Fruit fly (Drosophila melanogaster) whole organism, embryonic: ENCODE results near the gene obst-B.

Source experiments
- CG10209 ChIP-seq: fragments of 200-800 bp; sonication (Bioruptor generic); optimal IDR thresholded peaks from 3 replicates; lab custom pipeline; 2017; ENCODE audit warnings: missing biosample characterization, mild to moderate bottlenecking, missing genetic modification characterization, missing genetic modification reagents
- CG11398 ChIP-seq: fragments of 200-800 bp; sonication (Bioruptor generic); optimal IDR thresholded peaks from 2 replicates; lab custom pipeline; 2016; ENCODE audit warnings: missing biosample characterization, missing genetic modification characterization
- CG12769 ChIP-seq: fragments of 200-800 bp; sonication (Bioruptor generic); optimal IDR thresholded peaks from 2 replicates; lab custom pipeline; 2019; ENCODE audit warnings: missing biosample characterization, mild to moderate bottlenecking, missing genetic modification characterization, moderate library complexity
- CG14441 ChIP-seq: fragments of 200-800 bp; sonication (Bioruptor generic); IDR thresholded peaks from 2 replicates; pipeline ENCODE4 v1.3.6; 2022; ENCODE audit warnings: missing biosample characterization, missing genetic modification characterization
- CG15073 ChIP-seq: fragments of 200-800 bp; sonication (Bioruptor generic); optimal IDR thresholded peaks from 2 replicates; lab custom pipeline; 2016; ENCODE audit warnings: missing biosample characterization, missing genetic modification characterization
- CG17612 ChIP-seq: fragments of 200-800 bp; sonication (Bioruptor generic); IDR thresholded peaks from 2 replicates; pipeline ENCODE4 v1.3.6; 2022; ENCODE audit warnings: missing biosample characterization, missing genetic modification characterization
- CG30020 ChIP-seq: fragments of 200-800 bp; optimal IDR thresholded peaks from 2 replicates; lab custom pipeline; 2019; ENCODE audit warnings: missing biosample characterization, mild to moderate bottlenecking, missing genetic modification characterization, moderate library complexity
- CG32532 ChIP-seq: fragments of 200-800 bp; sonication (Bioruptor generic); IDR thresholded peaks from 2 replicates; pipeline ENCODE4 v1.3.6; 2022; ENCODE audit warnings: missing biosample characterization, missing genetic modification characterization
- CG33557 ChIP-seq: fragments of 200-800 bp; sonication (Bioruptor generic); optimal IDR thresholded peaks from 2 replicates; lab custom pipeline; 2019; ENCODE audit warnings: missing biosample characterization, mild to moderate bottlenecking, missing genetic modification characterization, moderate library complexity
- CG43689 ChIP-seq: fragments of 200-800 bp; sonication (Bioruptor generic); IDR thresholded peaks from 2 replicates; pipeline ENCODE4 v1.3.6; 2022; ENCODE audit warnings: missing biosample characterization, missing genetic modification characterization
- CG4404 ChIP-seq: fragments of 200-800 bp; sonication (Bioruptor generic); IDR thresholded peaks from 2 replicates; pipeline ENCODE4 v1.3.6; 2022; ENCODE audit warnings: missing biosample characterization, missing genetic modification characterization
- CG4617 ChIP-seq: fragments of 200-800 bp; sonication (Bioruptor generic); optimal IDR thresholded peaks from 3 replicates; lab custom pipeline; 2016; ENCODE audit warnings: missing biosample characterization, missing genetic modification characterization, borderline replicate concordance
- CG6689 ChIP-seq: fragments of 200-800 bp; sonication (Bioruptor generic); IDR thresholded peaks from 2 replicates; pipeline ENCODE4 v1.3.6; 2022; ENCODE audit warnings: missing biosample characterization, missing genetic modification characterization
- CG9932 ChIP-seq: fragments of 200-800 bp; sonication (Bioruptor generic); IDR thresholded peaks from 2 replicates; pipeline ENCODE4 v1.3.6; 2022; ENCODE audit warnings: missing biosample characterization, missing genetic modification characterization
- CoRest ChIP-seq: fragments of 200-800 bp; sonication (Bioruptor generic); optimal IDR thresholded peaks from 3 replicates; lab custom pipeline; 2018; ENCODE audit warnings: missing biosample characterization, mild to moderate bottlenecking, missing genetic modification characterization, moderate library complexity
- Dp ChIP-seq: fragments of 200-800 bp; sonication (Bioruptor generic); optimal IDR thresholded peaks from 2 replicates; lab custom pipeline; 2018; ENCODE audit warnings: missing biosample characterization, mild to moderate bottlenecking, missing genetic modification characterization, moderate library complexity
- ERR ChIP-seq: fragments of 200-800 bp; sonication (Bioruptor generic); optimal IDR thresholded peaks from 2 replicates; lab custom pipeline; 2016; ENCODE audit warnings: missing biosample characterization, missing genetic modification characterization
- Elba2 ChIP-seq: fragments of 200-800 bp; sonication (Bioruptor generic); optimal IDR thresholded peaks from 3 replicates; lab custom pipeline; 2016; ENCODE audit warnings: missing biosample characterization, missing genetic modification characterization
- H15 ChIP-seq: fragments of 200-800 bp; sonication (Bioruptor generic); IDR thresholded peaks from 3 replicates; pipeline ENCODE4 v1.3.6; 2022; ENCODE audit warnings: missing biosample characterization, missing genetic modification characterization
- HHEX ChIP-seq: fragments of 200-800 bp; sonication (Bioruptor generic); optimal IDR thresholded peaks from 3 replicates; lab custom pipeline; 2017; ENCODE audit warnings: missing biosample characterization, mild to moderate bottlenecking, missing genetic modification characterization, missing genetic modification reagents
- Hey ChIP-seq: fragments of 200-800 bp; sonication (Bioruptor generic); optimal IDR thresholded peaks from 3 replicates; lab custom pipeline; 2018; ENCODE audit warnings: missing biosample characterization, mild to moderate bottlenecking, missing genetic modification characterization
- Hmr ChIP-seq: fragments of 200-800 bp; sonication (Bioruptor generic); optimal IDR thresholded peaks from 3 replicates; lab custom pipeline; 2017; ENCODE audit warnings: mild to moderate bottlenecking, missing biosample characterization, missing genetic modification reagents, missing genetic modification characterization
- Hr39 ChIP-seq: fragments of >200 bp; optimal IDR thresholded peaks from 2 replicates; lab custom pipeline; 2017
- Lim3 ChIP-seq: fragments of 200-800 bp; sonication (Bioruptor generic); IDR thresholded peaks from 2 replicates; pipeline ENCODE4 v1.3.6; 2022; ENCODE audit warnings: missing biosample characterization, missing genetic modification characterization
- MTF-1 ChIP-seq: fragments of 200-800 bp; sonication (Bioruptor generic); optimal IDR thresholded peaks from 2 replicates; lab custom pipeline; 2018; ENCODE audit warnings: missing biosample characterization, mild to moderate bottlenecking, missing genetic modification characterization, borderline replicate concordance
- Med ChIP-seq: fragments of 200-800 bp; sonication (Bioruptor generic); peaks from one replicate; lab custom pipeline; 2016; ENCODE audit warnings: missing biosample characterization, missing genetic modification characterization, mild to moderate bottlenecking, inconsistent platforms, moderate library complexity
- Mes4 ChIP-seq: fragments of 200-800 bp; sonication (Bioruptor generic); optimal IDR thresholded peaks from 2 replicates; lab custom pipeline; 2016; ENCODE audit warnings: missing biosample characterization, missing genetic modification characterization
- Myb ChIP-seq: fragments of 200-800 bp; sonication (Bioruptor generic); optimal IDR thresholded peaks from 2 replicates; lab custom pipeline; 2016; ENCODE audit warnings: missing biosample characterization, missing genetic modification characterization
- Neu2 ChIP-seq: fragments of 200-800 bp; sonication (Bioruptor generic); optimal IDR thresholded peaks from 3 replicates; lab custom pipeline; 2016; ENCODE audit warnings: missing biosample characterization, missing genetic modification characterization, borderline replicate concordance
- YL-1 ChIP-seq: fragments of 200-800 bp; sonication (Bioruptor generic); optimal IDR thresholded peaks from 3 replicates; lab custom pipeline; 2017; ENCODE audit warnings: missing biosample characterization, mild to moderate bottlenecking, missing genetic modification characterization
- amos ChIP-seq: fragments of 200-800 bp; sonication (Bioruptor generic); IDR thresholded peaks from 2 replicates; pipeline ENCODE4 v1.3.6; 2022; ENCODE audit warnings: missing biosample characterization, missing genetic modification characterization; ENCODE audit not compliant: partially characterized antibody
- ap ChIP-seq: fragments of 200-800 bp; sonication (Bioruptor generic); IDR thresholded peaks from 2 replicates; pipeline ENCODE4 v1.3.6; 2022; ENCODE audit warnings: missing biosample characterization, missing genetic modification characterization
- bcd ChIP-seq: fragments of 200-800 bp; sonication (Bioruptor generic); optimal IDR thresholded peaks from 2 replicates; lab custom pipeline; 2017; ENCODE audit warnings: missing biosample characterization, mild to moderate bottlenecking, missing genetic modification characterization
- cato ChIP-seq: fragments of 200-800 bp; sonication (Bioruptor generic); optimal IDR thresholded peaks from 2 replicates; lab custom pipeline; 2016; ENCODE audit warnings: missing biosample characterization, missing genetic modification characterization, borderline replicate concordance
- cg ChIP-seq: fragments of 200-800 bp; sonication (Bioruptor generic); optimal IDR thresholded peaks from 3 replicates; lab custom pipeline; 2019; ENCODE audit warnings: missing biosample characterization, mild to moderate bottlenecking, missing genetic modification characterization, moderate library complexity
- chn ChIP-seq: fragments of 200-800 bp; sonication (Bioruptor generic); optimal IDR thresholded peaks from 2 replicates; lab custom pipeline; 2016; ENCODE audit warnings: missing biosample characterization, missing genetic modification characterization
- exex ChIP-seq: fragments of 200-800 bp; sonication (Bioruptor generic); optimal IDR thresholded peaks from 4 replicates; lab custom pipeline; 2018; ENCODE audit warnings: missing biosample characterization, mild to moderate bottlenecking, missing genetic modification characterization, moderate library complexity
- hkb ChIP-seq, 2 experiments: fragments of 200-800 bp in 1 of 2; fragments of >200 bp in 1 of 2; sonication (Bioruptor generic) in 1 of 2; IDR thresholded peaks in 1 of 2; optimal IDR thresholded peaks in 1 of 2; 2 replicates each; pipeline versions ENCODE4 v1.3.6 to Lab custom; 2017 to 2022; ENCODE audit warnings: missing biosample characterization in 1 of 2, missing genetic modification characterization in 1 of 2
- kay ChIP-seq: fragments of 200-800 bp; sonication (Bioruptor generic); optimal IDR thresholded peaks from 2 replicates; lab custom pipeline; 2016; ENCODE audit warnings: missing biosample characterization, missing genetic modification characterization
- luna ChIP-seq: fragments of 200-800 bp; sonication (Bioruptor generic); optimal IDR thresholded peaks from 2 replicates; lab custom pipeline; 2016; ENCODE audit warnings: missing biosample characterization, missing genetic modification characterization
- nmo ChIP-seq: fragments of 200-800 bp; sonication (Bioruptor generic); optimal IDR thresholded peaks from 2 replicates; lab custom pipeline; 2018; ENCODE audit warnings: missing biosample characterization, mild to moderate bottlenecking, missing genetic modification characterization, moderate library complexity
- oc ChIP-seq: fragments of 200-800 bp; sonication (Bioruptor generic); optimal IDR thresholded peaks from 2 replicates; lab custom pipeline; 2018; ENCODE audit warnings: missing biosample characterization, mild to moderate bottlenecking, missing genetic modification characterization, moderate library complexity
- org-1 ChIP-seq: fragments of 200-800 bp; sonication (Bioruptor generic); optimal IDR thresholded peaks from 2 replicates; lab custom pipeline; 2017; ENCODE audit warnings: missing biosample characterization, missing genetic modification characterization
- pan ChIP-seq, 4 experiments: fragments of >200 bp in 3 of 4; fragments of 200-800 bp in 1 of 4; sonication (Bioruptor generic) in 1 of 4; optimal IDR thresholded peaks in 3 of 4; IDR thresholded peaks in 1 of 4; 2 replicates each; pipeline versions ENCODE4 v1.3.6 to Lab custom; 2017 to 2022; ENCODE audit warnings: missing biosample characterization in 2 of 4, missing genetic modification characterization in 2 of 4, mixed read lengths in 1 of 4
- pum ChIP-seq: fragments of 200-800 bp; sonication (Bioruptor generic); optimal IDR thresholded peaks from 2 replicates; lab custom pipeline; 2016; ENCODE audit warnings: missing biosample characterization, missing genetic modification characterization
- sens-2 ChIP-seq: fragments of 200-800 bp; sonication (Bioruptor generic); IDR thresholded peaks from 2 replicates; pipeline ENCODE4 v1.3.6; 2022; ENCODE audit warnings: missing biosample characterization, missing genetic modification characterization
- ttk ChIP-seq: fragments of 200-800 bp; sonication (Bioruptor generic); IDR thresholded peaks from 2 replicates; pipeline ENCODE4 v2.1.2; 2022; ENCODE audit warnings: missing biosample characterization, missing genetic modification characterization
- unpg ChIP-seq: fragments of 200-800 bp; sonication (Bioruptor generic); optimal IDR thresholded peaks from 3 replicates; lab custom pipeline; 2018; ENCODE audit warnings: missing biosample characterization, mild to moderate bottlenecking, missing genetic modification characterization, moderate library complexity

obst-B gene

DNA sequence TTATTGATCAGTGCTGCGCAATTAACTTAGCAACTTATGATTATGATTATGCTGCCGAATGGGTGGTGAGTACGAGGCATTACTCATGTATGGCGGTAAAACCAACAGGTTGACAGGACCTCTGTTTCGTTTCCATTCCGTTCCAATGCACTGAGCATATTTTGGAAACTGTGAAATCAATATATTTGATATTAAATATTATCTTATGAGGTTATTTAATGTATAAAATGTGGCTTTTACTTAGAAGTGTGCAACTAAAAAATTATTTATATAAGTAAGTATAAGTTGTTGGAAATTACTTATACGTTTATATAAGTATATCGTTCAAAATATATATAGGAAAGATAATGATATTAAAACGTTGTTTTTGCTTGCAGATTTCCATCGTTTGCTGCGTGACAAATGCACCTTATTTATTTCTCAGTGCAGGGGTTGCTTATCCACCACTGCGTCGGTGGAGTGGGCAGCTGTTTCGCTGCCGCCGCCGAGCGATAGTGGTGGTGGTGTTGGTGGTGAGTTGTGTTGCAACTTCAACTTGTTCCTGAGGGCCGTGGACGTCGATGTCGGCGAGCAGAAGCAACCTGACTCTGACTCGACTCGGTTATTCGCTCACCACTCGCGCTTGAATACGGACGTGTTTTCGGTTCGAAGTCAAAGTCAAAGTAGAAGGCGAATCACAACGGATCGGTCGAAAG, 48.3 kb upstream of the obst-B start, which contains the start of gene bib (continued):
- TF ChIP-seq CG32532 (GFP tag; lab: Robert Waterston, UW) = peak; percentile 66; the same call in 1 of the 2 replicates
- TF ChIP-seq org-1 (GFP tag; lab: Kevin White, UChicago) = peak; percentile 82
- no peak for TF ChIP-seq Lim3 (GFP tag; lab: Robert Waterston, UW)
- TF ChIP-seq cg (GFP tag; lab: Kevin White, UChicago) = peak; percentile 10
- no peak for TF ChIP-seq hkb (optimal IDR thresholded peaks at IDR 0.05; lab: Kevin White, UChicago)
- TF ChIP-seq hkb (GFP tag; IDR thresholded peaks at IDR 0.05; lab: Robert Waterston, UW) = peak; percentile 65
- TF ChIP-seq CG12769 (tag; lab: Kevin White, UChicago) = no peak
- TF ChIP-seq YL-1 (GFP tag; lab: Kevin White, UChicago) = peak; percentile 59
- TF ChIP-seq CG4617 = peak; percentile 59
- peak; percentile 86 for TF ChIP-seq bcd
- peak; percentile 42 for TF ChIP-seq MTF-1 (GFP tag; lab: Kevin White, UChicago)
- peak; percentile 90 for TF ChIP-seq CG30020 (tag; lab: Kevin White, UChicago)
- TF ChIP-seq ttk (GFP tag; lab: Robert Waterston, UW) = peak; percentile 62; the same call in 1 of the 2 replicates
- TF ChIP-seq Med = peak; percentile 87
- TF ChIP-seq Neu2 = no peak
- TF ChIP-seq Hey = no peak
- TF ChIP-seq chn = peak; percentile 61
- peak; percentile 85 for TF ChIP-seq CG4404 (GFP tag; lab: Robert Waterston, UW)
- peak; percentile 93 for TF ChIP-seq nmo (GFP tag; lab: Kevin White, UChicago)
- no peak for TF ChIP-seq pan (optimal IDR thresholded peaks at IDR 0.05; lab: Kevin White, UChicago)
- TF ChIP-seq pan (GFP tag; optimal IDR thresholded peaks at IDR 0.05 in 1 of 2, IDR thresholded peaks at IDR 0.05 in 1 of 2) = peak in 1 of 2 experiments; percentile 58
- peak; percentile 75 for TF ChIP-seq HHEX (GFP tag; lab: Kevin White, UChicago)
- TF ChIP-seq amos (GFP tag; lab: Robert Waterston, UW) = peak; percentile 34; the same call in 1 of the 2 replicates
- TF ChIP-seq CG6689 (GFP tag; lab: Robert Waterston, UW) = peak; percentile 80
- TF ChIP-seq Elba2 (GFP tag; lab: Kevin White, UChicago) = no peak
- TF ChIP-seq Mes4 (GFP tag; lab: Kevin White, UChicago) = no peak
- no peak for TF ChIP-seq luna (GFP tag; lab: Kevin White, UChicago)
- TF ChIP-seq CG15073 (GFP tag; lab: Kevin White, UChicago) = no peak
- no peak for TF ChIP-seq ERR (GFP tag; lab: Kevin White, UChicago)
- peak; percentile 73 for TF ChIP-seq oc (tag; lab: Kevin White, UChicago)
- TF ChIP-seq CG14441 (GFP tag; lab: Robert Waterston, UW) = peak; percentile 58; the same call in 1 of the 2 replicates
- no peak for TF ChIP-seq ap
- TF ChIP-seq H15 (GFP tag; lab: Robert Waterston, UW) = peak; percentile 64; the same call in 1 of the 3 replicates
- TF ChIP-seq CG10209 (GFP tag; lab: Kevin White, UChicago) = peak; percentile 85
- no peak for TF ChIP-seq Hr39 (lab: Kevin White, UChicago)
- TF ChIP-seq CG11398 = no peak
- peak; percentile 88 for TF ChIP-seq Hmr (GFP tag; lab: Kevin White, UChicago)
- peak; percentile 6 for TF ChIP-seq pum (GFP tag; lab: Kevin White, UChicago)
- no peak for TF ChIP-seq Dp (GFP tag; lab: Kevin White, UChicago)
- TF ChIP-seq Myb (GFP tag; lab: Kevin White, UChicago) = peak; percentile 15
- TF ChIP-seq CoRest = peak; percentile 89
- peak; percentile 66 for TF ChIP-seq cato (GFP tag; lab: Kevin White, UChicago)
- peak; percentile 88 for TF ChIP-seq CG33557 (GFP tag; lab: Kevin White, UChicago)
- TF ChIP-seq CG43689 (GFP tag; lab: Robert Waterston, UW) = no peak
- no peak for TF ChIP-seq CG9932 (GFP tag; lab: Robert Waterston, UW)
- peak; percentile 31 for TF ChIP-seq exex (tag; lab: Kevin White, UChicago)
- no peak for TF ChIP-seq CG17612
- peak; percentile 53 for TF ChIP-seq kay
- TF ChIP-seq unpg (GFP tag; lab: Kevin White, UChicago) = peak; percentile 84
- peak; percentile 42; the same call in 1 of the 2 replicates for TF ChIP-seq sens-2 (GFP tag; lab: Robert Waterston, UW)
